Worm (Caenorhabditis elegans) whole organism, L2 larva: ENCODE results near the gene Y54G11A.4.

Experiments
- C34F6.9 ChIP-seq: fragments of 150-350 bp; optimal IDR thresholded peaks from 2 replicates; lab custom pipeline; 2014; ENCODE audit warnings: missing biosample characterization, missing genetic modification characterization
- F13H6.1 ChIP-seq: sonication (generic microtip); optimal IDR thresholded peaks from 2 replicates; lab custom pipeline; 2016; ENCODE audit warnings: missing genetic modification characterization, missing compliant biosample characterization
- Y55F3AM.14 ChIP-seq: fragments of 200-800 bp; sonication (Bioruptor generic); optimal IDR thresholded peaks from 2 replicates; lab custom pipeline; 2018; ENCODE audit warnings: mild to moderate bottlenecking, missing genetic modification characterization, missing compliant biosample characterization
- ZK546.5 ChIP-seq: sonication (generic microtip); optimal IDR thresholded peaks from 2 replicates; lab custom pipeline; 2017; ENCODE audit warnings: missing biosample characterization, missing genetic modification characterization
- alr-1 ChIP-seq: fragments of 150-350 bp; optimal IDR thresholded peaks from 2 replicates; lab custom pipeline; 2014; ENCODE audit warnings: missing biosample characterization, missing genetic modification characterization
- aly-2 ChIP-seq: fragments of 150-350 bp; optimal IDR thresholded peaks from 2 replicates; lab custom pipeline; 2014; ENCODE audit warnings: missing biosample characterization, missing genetic modification characterization
- ama-1 ChIP-seq: fragments of 150-350 bp; optimal IDR thresholded peaks from 2 replicates; lab custom pipeline; 2018; ENCODE audit warnings: inconsistent platforms
- ceh-16 ChIP-seq: fragments of 150-350 bp; optimal IDR thresholded peaks from 2 replicates; lab custom pipeline; 2014; ENCODE audit warnings: missing biosample characterization, missing genetic modification characterization
- ceh-82 ChIP-seq: fragments of 150-350 bp; optimal IDR thresholded peaks from 2 replicates; lab custom pipeline; 2014; ENCODE audit warnings: missing biosample characterization, missing genetic modification characterization
- dmd-4 ChIP-seq: sonication (generic microtip); optimal IDR thresholded peaks from 2 replicates; lab custom pipeline; 2017; ENCODE audit warnings: missing biosample characterization, missing genetic modification characterization
- egl-27 ChIP-seq: sonication (generic microtip); optimal IDR thresholded peaks from 3 replicates; lab custom pipeline; 2017; ENCODE audit warnings: missing biosample characterization, missing genetic modification reagents, missing genetic modification characterization
- fos-1 ChIP-seq: fragments of 150-350 bp; optimal IDR thresholded peaks from 2 replicates; lab custom pipeline; 2014; ENCODE audit warnings: missing biosample characterization, missing genetic modification characterization
- gmeb-1 ChIP-seq: fragments of 150-350 bp; optimal IDR thresholded peaks from 2 replicates; lab custom pipeline; 2014; ENCODE audit warnings: missing biosample characterization, missing genetic modification characterization
- lin-11 ChIP-seq: fragments of 150-350 bp; sonication (generic microtip); optimal IDR thresholded peaks from 2 replicates; lab custom pipeline; 2014; ENCODE audit warnings: missing biosample characterization, missing genetic modification characterization, inconsistent platforms, mixed read lengths
- lin-39 ChIP-seq: fragments of 150-350 bp; optimal IDR thresholded peaks from 2 replicates; lab custom pipeline; 2014; ENCODE audit warnings: missing biosample characterization, missing genetic modification reagents, missing genetic modification characterization
- lsy-2 ChIP-seq, 2 experiments: fragments of 150-350 bp in 1 of 2; sonication (generic microtip) in 1 of 2; optimal IDR thresholded peaks; 2 replicates each; lab custom pipeline; 2014 to 2017; ENCODE audit warnings: missing biosample characterization in 2 of 2, missing genetic modification characterization in 2 of 2
- mab-5 ChIP-seq: fragments of 150-350 bp; optimal IDR thresholded peaks from 2 replicates; lab custom pipeline; 2014; ENCODE audit warnings: missing biosample characterization, missing genetic modification characterization
- mbf-1 ChIP-seq: sonication (generic microtip); optimal IDR thresholded peaks from 2 replicates; lab custom pipeline; 2017; ENCODE audit warnings: missing biosample characterization, missing genetic modification characterization
- nhr-11 ChIP-seq: fragments of 150-350 bp; optimal IDR thresholded peaks from 2 replicates; lab custom pipeline; 2014; ENCODE audit warnings: missing biosample characterization, missing genetic modification characterization
- nhr-21 ChIP-seq: fragments of 150-350 bp; optimal IDR thresholded peaks from 2 replicates; lab custom pipeline; 2014; ENCODE audit warnings: missing biosample characterization, missing genetic modification characterization
- nhr-25 ChIP-seq: fragments of 150-350 bp; sonication (generic microtip); optimal IDR thresholded peaks from 3 replicates; lab custom pipeline; 2014; ENCODE audit warnings: missing biosample characterization, missing genetic modification characterization
- nhr-6 ChIP-seq: fragments of 150-350 bp; optimal IDR thresholded peaks from 2 replicates; lab custom pipeline; 2014; ENCODE audit warnings: missing biosample characterization, missing genetic modification characterization
- nhr-77 ChIP-seq: fragments of 150-350 bp; optimal IDR thresholded peaks from 2 replicates; lab custom pipeline; 2014; ENCODE audit warnings: missing biosample characterization, missing genetic modification characterization
- peb-1 ChIP-seq: fragments of 150-350 bp; optimal IDR thresholded peaks from 2 replicates; lab custom pipeline; 2014; ENCODE audit warnings: missing biosample characterization, missing genetic modification characterization
- sem-4 ChIP-seq: fragments of 150-350 bp; optimal IDR thresholded peaks from 2 replicates; lab custom pipeline; 2014; ENCODE audit warnings: missing biosample characterization, missing genetic modification reagents, missing genetic modification characterization
- skn-1 ChIP-seq: sonication (generic microtip); optimal IDR thresholded peaks from 2 replicates; lab custom pipeline; 2017; ENCODE audit warnings: missing biosample characterization, missing genetic modification characterization
- sma-9 ChIP-seq, 2 experiments: fragments of 150-350 bp in 1 of 2; sonication (generic microtip) in 1 of 2; optimal IDR thresholded peaks; 2 replicates each; lab custom pipeline; 2014 to 2016; ENCODE audit warnings: missing genetic modification characterization in 2 of 2, mild to moderate bottlenecking in 1 of 2, missing biosample characterization in 1 of 2, missing compliant biosample characterization in 1 of 2, missing genetic modification reagents in 1 of 2, moderate library complexity in 1 of 2
- snpc-4 ChIP-seq: fragments of 150-350 bp; optimal IDR thresholded peaks from 2 replicates; lab custom pipeline; 2014; ENCODE audit warnings: missing biosample characterization, missing genetic modification characterization
- unc-39 ChIP-seq: fragments of 150-350 bp; optimal IDR thresholded peaks from 2 replicates; lab custom pipeline; 2014; ENCODE audit warnings: missing biosample characterization, missing genetic modification characterization
- unc-55 ChIP-seq: fragments of 150-350 bp; sonication (generic microtip); optimal IDR thresholded peaks from 3 replicates; lab custom pipeline; 2014; ENCODE audit warnings: missing biosample characterization, missing genetic modification reagents, missing genetic modification characterization
- unc-62 ChIP-seq: fragments of 150-350 bp; optimal IDR thresholded peaks from 2 replicates; lab custom pipeline; 2014; ENCODE audit warnings: missing biosample characterization, missing genetic modification reagents, missing genetic modification characterization
- zag-1 ChIP-seq: fragments of 150-350 bp; optimal IDR thresholded peaks from 2 replicates; lab custom pipeline; 2014; ENCODE audit warnings: missing biosample characterization, missing genetic modification characterization
- ztf-4 ChIP-seq: fragments of 150-350 bp; optimal IDR thresholded peaks from 2 replicates; lab custom pipeline; 2014; ENCODE audit warnings: missing biosample characterization, missing genetic modification characterization

The Y54G11A.4 gene

DNA sequence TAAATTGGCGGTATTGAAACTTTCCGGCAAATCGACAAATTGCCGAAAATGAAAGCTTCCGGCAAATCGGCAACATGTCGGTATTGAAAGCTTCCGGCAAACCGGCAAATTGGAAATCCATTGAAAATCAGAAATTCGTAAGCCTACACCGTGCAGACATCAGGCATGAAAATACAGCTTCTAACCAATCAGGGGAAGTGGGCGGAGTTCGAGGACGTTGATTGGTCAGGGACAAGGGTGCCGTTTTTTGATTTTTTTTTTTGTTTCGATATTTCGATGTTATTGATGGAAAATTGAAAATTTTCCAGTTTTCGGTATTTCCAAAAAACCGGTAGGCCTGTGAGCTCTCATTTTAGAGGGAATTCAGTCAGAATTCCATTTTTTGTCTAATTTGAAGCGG is 22.8 kb upstream of the Y54G11A.4 start:
- no peak for TF ChIP-seq fos-1 (tag; lab: Kevin White, UChicago)
- TF ChIP-seq ZK546.5: no peak
- no peak for TF ChIP-seq snpc-4 (tag; lab: Kevin White, UChicago)
- TF ChIP-seq ztf-4 (tag; lab: Kevin White, UChicago): no peak
- TF ChIP-seq mbf-1 (tag; lab: Kevin White, UChicago): no peak
- no peak for TF ChIP-seq ceh-82 (tag; lab: Kevin White, UChicago)
- TF ChIP-seq alr-1 (tag; lab: Kevin White, UChicago): no peak

DNA sequence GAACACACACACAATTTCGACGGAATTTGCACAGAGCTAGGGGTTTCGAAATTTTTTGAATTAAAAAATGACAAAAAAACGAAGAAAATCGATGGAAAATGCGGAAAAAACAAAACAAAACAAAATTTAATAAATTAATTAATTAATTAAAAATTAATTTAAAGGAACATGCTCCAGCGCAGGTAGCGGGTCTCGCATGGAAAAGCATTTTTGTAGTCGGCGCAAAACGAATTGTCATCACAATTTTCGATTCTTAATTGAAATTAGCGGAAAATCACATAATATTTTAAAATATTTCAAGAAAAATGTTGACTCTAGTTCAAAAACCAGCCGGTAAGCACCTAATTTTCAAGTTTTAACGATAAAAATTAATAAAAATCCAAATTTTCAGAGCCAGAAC is 16.2 kb upstream of the Y54G11A.4 start, which contains the start of gene Y54G11A.3:
Gene Y54G11A.3, plus strand, starts transcription at position 213 of the 400 bp plus-strand sequence.
- TF ChIP-seq nhr-6 (tag; lab: Kevin White, UChicago): no peak
- TF ChIP-seq mab-5: no peak
- no peak for TF ChIP-seq aly-2 (tag; lab: Kevin White, UChicago)
- TF ChIP-seq unc-62: no peak
- TF ChIP-seq lin-39 (tag; lab: Kevin White, UChicago): no peak
- no peak for TF ChIP-seq ama-1 (lab: Kevin White, UChicago)
- TF ChIP-seq nhr-11 (tag; lab: Kevin White, UChicago): no peak
- TF ChIP-seq nhr-77 (tag; lab: Kevin White, UChicago): no peak
- TF ChIP-seq unc-55 (GFP tag; lab: Kevin White, UChicago): no peak
- TF ChIP-seq dmd-4: no peak
- no peak for TF ChIP-seq F13H6.1
- no peak for TF ChIP-seq ceh-82 (tag; lab: Kevin White, UChicago)
- no peak for TF ChIP-seq unc-39 (tag; lab: Kevin White, UChicago)
- no peak for TF ChIP-seq egl-27 (tag; lab: Kevin White, UChicago)
- TF ChIP-seq zag-1 (tag; lab: Kevin White, UChicago): no peak
- no peak for TF ChIP-seq lin-11 (tag; lab: Kevin White, UChicago)
- no peak for TF ChIP-seq ZK546.5
- TF ChIP-seq, all 48 proteins: peak for 0

DNA sequence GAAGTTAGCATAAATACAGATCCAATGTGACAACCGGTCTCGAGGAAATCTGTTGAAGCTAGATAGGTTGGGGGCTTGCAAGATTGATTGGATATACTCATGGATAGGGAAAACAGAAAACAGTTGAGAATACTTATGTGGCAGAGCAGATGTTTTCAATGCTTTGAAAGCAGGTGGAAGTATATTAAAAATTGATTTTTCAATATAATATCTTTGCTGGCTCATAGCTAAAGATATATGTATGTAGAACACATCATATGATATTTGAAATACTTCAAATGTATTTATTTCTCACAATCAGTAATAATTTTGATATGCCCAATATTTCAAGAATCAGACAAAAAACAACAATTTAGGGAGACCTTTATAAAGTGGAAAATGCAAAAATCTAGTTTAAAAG is 5.3 kb upstream of the Y54G11A.4 start, which contains the start of gene srh-41:
Gene srh-41, minus strand, starts transcription at position 101 of the 400 bp plus-strand sequence.
- TF ChIP-seq peb-1 (tag; lab: Kevin White, UChicago) (no peak), F13H6.1 (no peak), ceh-16 (tag; lab: Kevin White, UChicago) (no peak), ZK546.5 (no peak), mbf-1 (tag; lab: Kevin White, UChicago) (no peak), lin-39 (tag; lab: Kevin White, UChicago) (no peak), zag-1 (tag; lab: Kevin White, UChicago) (no peak), unc-55 (GFP tag; lab: Kevin White, UChicago) (no peak), nhr-21 (tag; lab: Kevin White, UChicago) (no peak), snpc-4 (tag; lab: Kevin White, UChicago) (no peak), alr-1 (tag; lab: Kevin White, UChicago) (no peak), lsy-2 (tag; optimal IDR thresholded peaks at IDR 0.05; lab: Kevin White, UChicago) (no peak)

DNA sequence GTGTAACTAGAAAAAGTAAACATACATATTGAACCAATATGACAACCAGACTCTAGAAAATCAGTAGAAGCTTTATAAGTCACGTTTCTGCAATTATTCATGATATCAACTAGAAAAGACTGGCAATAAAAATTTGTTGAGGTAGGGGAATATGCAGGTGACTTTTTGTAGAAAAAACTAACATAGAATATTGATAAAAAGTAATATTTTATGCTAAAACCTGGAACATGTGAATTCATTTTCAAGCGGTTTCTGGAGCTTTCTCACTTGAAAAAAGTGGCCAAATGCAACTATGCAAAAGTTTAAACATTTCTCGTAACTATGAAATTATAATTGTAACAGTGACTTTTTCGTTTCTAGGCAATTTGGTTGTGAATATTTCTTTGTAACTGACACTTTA is 3.7 kb upstream of the Y54G11A.4 start, which contains the start of gene srh-42:
Gene srh-42, minus strand, starts transcription at position 101 of the 400 bp plus-strand sequence.
- TF ChIP-seq Y55F3AM.14 (GFP tag; lab: Kevin White, UChicago) (no peak), sma-9 (GFP tag; optimal IDR thresholded peaks at IDR 0.05; lab: Kevin White, UChicago) (no peak), sma-9 (tag; optimal IDR thresholded peaks at IDR 0.05; lab: Kevin White, UChicago) (no peak), sem-4 (tag; lab: Kevin White, UChicago) (no peak), snpc-4 (tag; lab: Kevin White, UChicago) (no peak), nhr-25 (tag; lab: Kevin White, UChicago) (no peak), fos-1 (tag; lab: Kevin White, UChicago) (no peak), ama-1 (lab: Kevin White, UChicago) (no peak)

DNA sequence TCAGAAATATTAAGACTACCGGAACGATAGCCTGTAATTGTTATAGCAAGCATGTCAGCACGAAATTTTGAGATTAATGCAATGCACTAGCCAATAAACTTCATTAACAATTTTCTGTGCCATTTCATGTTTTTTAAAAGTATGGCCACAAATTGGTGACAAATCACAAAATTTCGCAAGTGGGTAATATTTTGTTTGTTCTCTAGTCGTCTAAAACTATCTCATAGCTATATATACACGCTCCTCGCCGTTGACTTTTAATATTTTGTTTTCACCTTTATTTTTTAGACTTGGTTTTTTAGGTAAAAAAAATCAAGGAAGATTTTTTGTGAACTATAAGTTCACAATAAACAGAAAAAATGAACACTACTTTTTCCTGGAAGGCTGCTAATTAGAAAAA is 1.8 kb upstream of the Y54G11A.4 start:
- TF ChIP-seq peb-1 (tag; lab: Kevin White, UChicago) (no peak), skn-1 (tag; lab: Kevin White, UChicago) (peak; percentile 59), gmeb-1 (tag; lab: Kevin White, UChicago) (peak; percentile 22), fos-1 (tag; lab: Kevin White, UChicago) (peak; percentile 24), C34F6.9 (tag; lab: Kevin White, UChicago) (peak; percentile 19), sma-9 (GFP tag; optimal IDR thresholded peaks at IDR 0.05; lab: Kevin White, UChicago) (peak; percentile 46), sma-9 (tag; optimal IDR thresholded peaks at IDR 0.05; lab: Kevin White, UChicago) (no peak)
